Fruit fly (Drosophila melanogaster) Kc167 (cell line): Measurements from ENCODE around the gene Schip1.

Experiments
- Sin3A ChIP-seq: fragments of >200 bp; optimal IDR thresholded peaks from 2 replicates; lab custom pipeline; 2018; ENCODE audit warnings: missing external identifiers
- psq ChIP-seq: fragments of >200 bp; optimal IDR thresholded peaks from 2 replicates; lab custom pipeline; 2017; ENCODE audit warnings: missing external identifiers
- ttk ChIP-seq: sonication (Bioruptor generic); optimal IDR thresholded peaks from 2 replicates; lab custom pipeline; 2017; ENCODE audit warnings: missing external identifiers

DNA sequence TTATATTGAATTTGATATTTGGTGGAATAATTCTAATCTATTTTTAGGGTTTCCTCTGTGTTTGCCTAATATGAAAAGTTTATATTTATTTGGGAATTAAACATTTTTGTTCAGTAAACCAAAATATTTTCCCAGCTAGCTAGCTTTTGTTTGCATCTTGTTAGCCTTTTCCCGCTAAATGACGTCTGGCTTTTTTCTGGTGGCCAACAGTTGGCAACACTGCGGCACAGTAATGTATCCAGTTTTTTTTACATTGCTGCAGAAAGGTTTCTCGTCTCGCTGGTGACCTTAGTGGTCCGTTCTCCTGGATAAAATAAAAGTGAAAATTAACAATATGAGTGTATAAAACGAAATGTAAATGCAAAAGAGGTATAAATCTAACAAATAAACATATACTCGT, 33.3 kb upstream of the Schip1 start, which contains the start of gene lft:
- no peak for TF ChIP-seq psq (lab: Kevin White, UChicago)
- TF ChIP-seq Sin3A (lab: Kevin White, UChicago) = no peak
- TF ChIP-seq ttk = no peak
